Worm (Caenorhabditis elegans) whole organism, L1 larva: ENCODE measurements around the gene K08A2.2.

Source experiments
- C16A3.4 ChIP-seq: fragments of 150-350 bp; optimal IDR thresholded peaks from 2 replicates; lab custom pipeline; 2014; ENCODE audit warnings: missing biosample characterization, missing genetic modification characterization
- alr-1 ChIP-seq: fragments of 200-800 bp; sonication (Bioruptor generic); optimal IDR thresholded peaks from 2 replicates; lab custom pipeline; 2018; ENCODE audit warnings: borderline replicate concordance, mild to moderate bottlenecking, missing genetic modification characterization, missing compliant biosample characterization
- blmp-1 ChIP-seq: fragments of 150-350 bp; optimal IDR thresholded peaks from 2 replicates; lab custom pipeline; 2014; ENCODE audit warnings: missing biosample characterization, missing genetic modification characterization
- ceh-8 ChIP-seq: fragments of 200-800 bp; sonication (Bioruptor generic); optimal IDR thresholded peaks from 2 replicates; lab custom pipeline; 2018; ENCODE audit warnings: mild to moderate bottlenecking, missing genetic modification characterization, moderate library complexity, missing compliant biosample characterization
- ceh-88 ChIP-seq: fragments of 200-800 bp; sonication (Bioruptor generic); IDR thresholded peaks from 2 replicates; pipeline ENCODE4 v1.3.6; 2022; ENCODE audit warnings: missing genetic modification characterization, missing compliant biosample characterization
- dpl-1 ChIP-seq, 3 experiments: fragments of 150-350 bp in 2 of 3; sonication (generic microtip) in 1 of 3; optimal IDR thresholded peaks; 2 replicates each; lab custom pipeline; 2014 to 2017; ENCODE audit warnings: missing biosample characterization in 3 of 3, missing genetic modification characterization in 3 of 3, missing genetic modification reagents in 3 of 3
- dsc-1 ChIP-seq: sonication (generic microtip); optimal IDR thresholded peaks from 2 replicates; lab custom pipeline; 2016; ENCODE audit warnings: mild to moderate bottlenecking, missing genetic modification characterization, missing compliant biosample characterization
- efl-3 ChIP-seq: fragments of 200-800 bp; sonication (Bioruptor generic); optimal IDR thresholded peaks from 2 replicates; lab custom pipeline; 2018; ENCODE audit warnings: mild to moderate bottlenecking, missing genetic modification characterization, missing compliant biosample characterization
- egl-27 ChIP-seq, 2 experiments: fragments of 150-350 bp in 1 of 2; sonication (generic microtip); optimal IDR thresholded peaks; 3 replicates each; lab custom pipeline; 2017 to 2018; ENCODE audit warnings: missing biosample characterization in 2 of 2, missing genetic modification characterization in 2 of 2, missing genetic modification reagents in 2 of 2
- elt-3 ChIP-seq, 6 experiments: fragments of 150-350 bp in 1 of 6; sonication (generic microtip); optimal IDR thresholded peaks; 2 replicates each; lab custom pipeline; 2017 to 2018; ENCODE audit warnings: missing biosample characterization in 6 of 6, missing genetic modification characterization in 6 of 6, inconsistent platforms in 1 of 6
- fkh-10 ChIP-seq: sonication (generic microtip); optimal IDR thresholded peaks from 2 replicates; lab custom pipeline; 2017; ENCODE audit warnings: missing biosample characterization, missing genetic modification reagents, missing genetic modification characterization
- fkh-8 ChIP-seq: sonication (generic microtip); optimal IDR thresholded peaks from 2 replicates; lab custom pipeline; 2016; ENCODE audit warnings: mild to moderate bottlenecking, missing genetic modification characterization, missing compliant biosample characterization
- grh-1 ChIP-seq: fragments of 200-800 bp; sonication (Bioruptor generic); IDR thresholded peaks from 2 replicates; pipeline ENCODE4 v1.3.6; 2022; ENCODE audit warnings: missing genetic modification reagents, missing genetic modification characterization, missing compliant biosample characterization
- hpl-2 ChIP-seq: fragments of 150-350 bp; optimal IDR thresholded peaks from 2 replicates; lab custom pipeline; 2014; ENCODE audit warnings: missing biosample characterization, missing genetic modification reagents, missing genetic modification characterization
- isw-1 ChIP-seq: fragments of 200-800 bp; sonication (Bioruptor generic); IDR thresholded peaks from 2 replicates; pipeline ENCODE4 v1.3.6; 2022; ENCODE audit warnings: missing genetic modification characterization, missing compliant biosample characterization
- jun-1 ChIP-seq: fragments of 150-350 bp; optimal IDR thresholded peaks from 2 replicates; lab custom pipeline; 2014; ENCODE audit warnings: missing biosample characterization, missing genetic modification reagents, missing genetic modification characterization
- lin-13 ChIP-seq: fragments of 150-350 bp; optimal IDR thresholded peaks from 2 replicates; lab custom pipeline; 2014; ENCODE audit warnings: missing biosample characterization, missing genetic modification reagents, missing genetic modification characterization
- lin-14 ChIP-seq: fragments of 200-800 bp; sonication (Bioruptor generic); optimal IDR thresholded peaks from 2 replicates; lab custom pipeline; 2018; ENCODE audit warnings: mild to moderate bottlenecking, missing genetic modification characterization, moderate library complexity, missing compliant biosample characterization
- lin-15B ChIP-seq: fragments of 150-350 bp; sonication (generic microtip); optimal IDR thresholded peaks from 3 replicates; lab custom pipeline; 2014; ENCODE audit warnings: missing biosample characterization, missing genetic modification characterization
- lir-3 ChIP-seq: sonication (generic microtip); optimal IDR thresholded peaks from 2 replicates; lab custom pipeline; 2016; ENCODE audit warnings: mild to moderate bottlenecking, missing genetic modification characterization, moderate library complexity, missing compliant biosample characterization; ENCODE audit not compliant: poor library complexity
- mdl-1 ChIP-seq, 2 experiments: fragments of 150-350 bp; optimal IDR thresholded peaks; 2 replicates each; lab custom pipeline; 2014 to 2017; ENCODE audit warnings: missing biosample characterization in 2 of 2, missing genetic modification characterization in 2 of 2, inconsistent platforms in 1 of 2
- mef-2 ChIP-seq: fragments of 150-350 bp; optimal IDR thresholded peaks from 2 replicates; lab custom pipeline; 2014; ENCODE audit warnings: missing biosample characterization, missing genetic modification characterization
- nhr-12 ChIP-seq: sonication (generic microtip); optimal IDR thresholded peaks from 2 replicates; lab custom pipeline; 2017; ENCODE audit warnings: missing biosample characterization, missing genetic modification characterization
- nhr-19 ChIP-seq: fragments of 200-800 bp; sonication (Bioruptor generic); conservative IDR thresholded peaks from 2 replicates; pipeline ENCODE4 v1.3.6; 2022; ENCODE audit warnings: missing genetic modification characterization, missing compliant biosample characterization
- nhr-71 ChIP-seq: sonication (generic microtip); optimal IDR thresholded peaks from 2 replicates; lab custom pipeline; 2016; ENCODE audit warnings: mild to moderate bottlenecking, missing genetic modification characterization, moderate library complexity, missing compliant biosample characterization
- nhr-76 ChIP-seq: sonication (generic microtip); optimal IDR thresholded peaks from 2 replicates; lab custom pipeline; 2017; ENCODE audit warnings: missing biosample characterization, missing genetic modification characterization
- nhr-77 ChIP-seq: fragments of 150-350 bp; optimal IDR thresholded peaks from 2 replicates; lab custom pipeline; 2014; ENCODE audit warnings: missing biosample characterization, missing genetic modification characterization
- nhr-84 ChIP-seq: sonication (generic microtip); optimal IDR thresholded peaks from 2 replicates; lab custom pipeline; 2017; ENCODE audit warnings: missing biosample characterization, missing genetic modification characterization
- nhr-90 ChIP-seq: sonication (generic microtip); optimal IDR thresholded peaks from 2 replicates; lab custom pipeline; 2016; ENCODE audit warnings: mild to moderate bottlenecking, missing genetic modification characterization, missing compliant biosample characterization; ENCODE audit not compliant: poor library complexity
- skn-1 ChIP-seq: fragments of 150-350 bp; optimal IDR thresholded peaks from 2 replicates; lab custom pipeline; 2014; ENCODE audit warnings: missing biosample characterization, missing genetic modification characterization
- unc-130 ChIP-seq: fragments of 150-350 bp; optimal IDR thresholded peaks from 2 replicates; lab custom pipeline; 2017; ENCODE audit warnings: missing biosample characterization, missing genetic modification characterization, inconsistent platforms
- unc-98 ChIP-seq: fragments of 200-800 bp; sonication (Bioruptor generic); IDR thresholded peaks from 2 replicates; pipeline ENCODE4 v1.3.6; 2022; ENCODE audit warnings: missing genetic modification characterization, missing compliant biosample characterization
- vab-15 ChIP-seq: sonication (generic microtip); optimal IDR thresholded peaks from 2 replicates; lab custom pipeline; 2017; ENCODE audit warnings: missing genotype, mild to moderate bottlenecking, missing genetic modification characterization, missing compliant biosample characterization
- xbp-1 ChIP-seq: sonication (generic microtip); optimal IDR thresholded peaks from 2 replicates; lab custom pipeline; 2016; ENCODE audit warnings: missing genetic modification characterization, missing compliant biosample characterization
- ztf-4 ChIP-seq: fragments of 150-350 bp; optimal IDR thresholded peaks from 2 replicates; lab custom pipeline; 2014; ENCODE audit warnings: missing biosample characterization, missing genetic modification characterization

The K08A2.2 gene

DNA sequence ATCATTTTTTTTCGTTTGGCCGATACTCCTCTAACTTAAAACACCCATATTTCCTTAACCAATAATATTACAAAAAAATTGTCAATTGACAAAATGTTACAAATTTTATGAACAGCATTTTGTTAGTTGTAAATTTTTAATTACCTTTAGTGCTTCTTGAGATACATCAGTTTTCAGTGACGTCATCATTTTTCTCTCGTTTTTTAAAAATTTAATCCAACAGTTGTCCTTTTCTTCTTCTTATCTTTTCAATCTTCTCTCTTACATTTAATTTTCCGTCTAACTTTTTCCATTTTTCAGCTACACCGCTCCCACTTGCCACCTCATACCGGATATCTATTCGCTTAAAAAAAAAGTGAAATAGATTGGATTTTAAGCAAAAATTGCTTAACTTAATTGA, 5.3 kb downstream of the K08A2.2 start, which contains the start of gene lido-8:
Gene lido-8 (plus strand): TSS at position 301 of the 400 bp plus-strand sequence.
- no peak for TF ChIP-seq nhr-77 (tag; lab: Kevin White, UChicago)
- no peak for TF ChIP-seq isw-1 (GFP tag; lab: Robert Waterston, UW)
- no peak for TF ChIP-seq lir-3
- TF ChIP-seq fkh-8 (tag; lab: Kevin White, UChicago), result no peak
- no peak for TF ChIP-seq C16A3.4 (tag; lab: Kevin White, UChicago)
- TF ChIP-seq lin-13 (GFP tag; lab: Kevin White, UChicago), result no peak
- TF ChIP-seq unc-130 (tag; lab: Kevin White, UChicago), result no peak
- no peak for TF ChIP-seq efl-3 (GFP tag; lab: Kevin White, UChicago)
- TF ChIP-seq dpl-1 (GFP tag; optimal IDR thresholded peaks at IDR 0.05; lab: Kevin White, UChicago), result no peak

DNA sequence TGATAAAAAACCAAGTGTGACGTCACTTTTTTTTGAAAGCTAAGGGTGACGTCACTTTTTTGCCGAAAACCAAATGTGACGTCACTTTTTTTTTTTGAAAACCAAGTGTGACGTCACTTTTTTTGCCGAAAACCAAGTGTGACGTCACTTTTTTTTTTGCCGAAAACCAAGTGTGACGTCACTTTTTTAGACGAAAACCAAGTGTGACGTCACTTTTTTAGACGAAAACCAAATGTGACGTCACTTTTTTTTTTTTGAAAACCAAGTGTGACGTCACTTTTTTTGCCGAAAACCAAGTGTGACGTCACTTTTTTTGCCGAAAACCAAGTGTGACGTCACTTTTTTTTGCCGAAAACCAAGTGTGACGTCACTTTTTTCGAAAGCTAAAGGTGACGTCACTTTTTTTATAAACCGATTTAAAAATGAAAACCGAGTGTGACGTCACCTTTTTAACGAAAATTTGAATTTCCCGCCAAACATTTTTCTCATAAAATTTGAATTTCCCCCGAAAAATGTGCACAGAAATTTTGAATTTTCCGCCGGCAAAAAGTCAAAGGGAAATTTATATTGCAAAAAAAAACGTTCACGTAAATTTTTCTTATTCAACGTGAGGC, 6.5 kb downstream of the K08A2.2 start:
- no peak for TF ChIP-seq lin-14
- no peak for TF ChIP-seq nhr-84
- TF ChIP-seq ztf-4 (tag; lab: Kevin White, UChicago), result no peak
- TF ChIP-seq nhr-90, result no peak
- TF ChIP-seq alr-1, result no peak
- no peak for TF ChIP-seq nhr-19
- TF ChIP-seq nhr-71 (tag; lab: Kevin White, UChicago), result no peak
- no peak for TF ChIP-seq unc-98
- TF ChIP-seq xbp-1 (tag; lab: Kevin White, UChicago), result no peak
- TF ChIP-seq grh-1 (GFP tag; lab: Robert Waterston, UW), result no peak
- no peak for TF ChIP-seq nhr-76 (tag; lab: Kevin White, UChicago)
- no peak for TF ChIP-seq ceh-88 (GFP tag; lab: Robert Waterston, UW)
- TF ChIP-seq jun-1 (tag; lab: Kevin White, UChicago), result no peak
- no peak for TF ChIP-seq elt-3 (tag; optimal IDR thresholded peaks at IDR 0.05; lab: Kevin White, UChicago)
- no peak for TF ChIP-seq nhr-12 (tag; lab: Kevin White, UChicago)
- no peak for TF ChIP-seq blmp-1

DNA sequence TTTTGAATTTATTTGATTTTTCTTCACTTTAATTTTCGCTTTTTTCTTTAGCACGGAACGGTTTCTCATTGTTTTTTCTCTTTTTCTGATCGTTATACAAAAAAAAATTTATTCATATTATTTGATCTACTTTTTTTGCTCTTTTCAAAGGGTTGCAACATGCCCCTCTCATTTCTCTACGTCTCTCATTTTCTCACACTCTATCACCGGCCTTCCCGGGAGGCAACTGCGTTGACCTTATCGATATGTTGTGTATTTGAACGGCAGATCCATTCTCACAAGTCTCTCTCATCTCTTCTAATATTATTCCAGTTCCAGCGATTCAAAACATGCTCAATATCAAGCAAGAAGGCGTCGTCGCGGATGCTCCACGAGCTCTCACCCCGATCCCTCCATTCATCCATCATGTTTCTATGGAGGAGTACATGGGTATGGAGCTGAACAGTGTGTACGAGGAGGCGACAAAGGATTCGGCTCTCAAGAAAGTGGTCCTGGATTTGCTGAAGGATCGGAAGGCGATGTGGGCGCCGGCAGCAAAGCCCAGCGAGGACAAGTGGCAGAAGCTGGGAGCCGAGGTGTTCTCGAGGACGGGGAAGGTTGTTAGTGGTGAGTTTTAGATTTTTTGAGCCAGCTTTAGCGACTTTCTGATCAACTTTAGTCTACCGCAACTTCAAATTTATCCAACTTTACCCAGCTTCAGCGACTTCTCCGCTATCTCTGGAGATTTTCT, 9.3 kb downstream of the K08A2.2 start, which contains the start of gene lido-9:
Gene lido-9 (plus strand): TSS at position 234 of the 730 bp plus-strand sequence.
- no peak for TF ChIP-seq lin-15B (tag; lab: Kevin White, UChicago)
- no peak for TF ChIP-seq efl-3 (GFP tag; lab: Kevin White, UChicago)
- no peak for TF ChIP-seq alr-1
- TF ChIP-seq unc-98, result no peak
- TF ChIP-seq ceh-8 (GFP tag; lab: Kevin White, UChicago), result no peak
- TF ChIP-seq fkh-10 (GFP tag; lab: Kevin White, UChicago), result no peak
- no peak for TF ChIP-seq fkh-8 (tag; lab: Kevin White, UChicago)
- TF ChIP-seq vab-15 (tag; lab: Kevin White, UChicago), result no peak
- no peak for TF ChIP-seq egl-27 (tag; optimal IDR thresholded peaks at IDR 0.05; lab: Kevin White, UChicago)
- TF ChIP-seq skn-1, result no peak
- TF ChIP-seq dsc-1 (tag; lab: Kevin White, UChicago), result no peak
- no peak for TF ChIP-seq nhr-77 (tag; lab: Kevin White, UChicago)
- no peak for TF ChIP-seq hpl-2 (GFP tag; lab: Kevin White, UChicago)
- TF ChIP-seq mdl-1 (tag; optimal IDR thresholded peaks at IDR 0.05; lab: Kevin White, UChicago), result no peak
- TF ChIP-seq mef-2 (tag; lab: Kevin White, UChicago), result no peak
- no peak for TF ChIP-seq C16A3.4 (tag; lab: Kevin White, UChicago)
